Worm (Caenorhabditis elegans): Measurements from ENCODE around the gene lin-2.

Gene lin-2

DNA sequence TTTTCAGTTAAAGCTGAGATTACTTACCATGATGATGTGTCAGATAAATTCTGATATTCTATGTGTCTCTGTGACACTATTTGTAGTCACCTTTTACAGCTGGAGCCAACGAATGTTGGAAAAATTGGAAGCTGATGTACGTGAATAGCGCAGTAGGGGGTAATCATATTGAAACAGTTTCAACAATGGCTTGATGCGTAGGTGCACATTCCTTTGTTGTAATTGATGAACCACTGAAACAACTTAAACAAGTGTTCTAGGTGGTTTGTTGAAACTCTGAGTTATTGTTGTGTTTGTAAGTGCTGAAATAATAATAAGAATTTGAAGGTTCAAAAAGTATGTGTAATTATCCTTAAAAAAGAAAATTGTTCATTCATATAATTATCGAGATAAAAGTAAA, 57.3 kb downstream of the lin-2 start, which contains the start of gene nspc-12:
TSS of gene nspc-12 (minus strand) at position 101 of the 400 bp plus-strand sequence.
- no peak for TF ChIP-seq nhr-28 (tag; optimal IDR thresholded peaks at IDR 0.05)
- TF ChIP-seq nhr-2 (tag; optimal IDR thresholded peaks at IDR 0.05) = no peak
- TF ChIP-seq M03D4.4 (tag; optimal IDR thresholded peaks at IDR 0.05) = no peak
- no peak for TF ChIP-seq sptf-1 (tag; optimal IDR thresholded peaks at IDR 0.05)
- no peak for TF ChIP-seq drap-1 (GFP tag; optimal IDR thresholded peaks at IDR 0.05)
- no peak for TF ChIP-seq nhr-237 (tag; optimal IDR thresholded peaks at IDR 0.05)
- TF ChIP-seq ztf-11 (tag; optimal IDR thresholded peaks at IDR 0.05) = no peak
- no peak for TF ChIP-seq elt-1 (tag; optimal IDR thresholded peaks at IDR 0.05; ENCODE audit: borderline replicate concordance, insufficient read depth)
- no peak for TF ChIP-seq cnd-1 (tag; optimal IDR thresholded peaks at IDR 0.05)
- no peak for TF ChIP-seq zip-8 (tag; optimal IDR thresholded peaks at IDR 0.05)
- no peak for TF ChIP-seq mls-2 (tag; optimal IDR thresholded peaks at IDR 0.05)
- TF ChIP-seq ceh-83 (GFP tag; optimal IDR thresholded peaks at IDR 0.05) = no peak
- TF ChIP-seq hlh-1 (tag; optimal IDR thresholded peaks at IDR 0.05) = no peak
- TF ChIP-seq lsy-2 (tag; optimal IDR thresholded peaks at IDR 0.05) = no peak
- TF ChIP-seq unc-62 (GFP tag; optimal IDR thresholded peaks at IDR 0.05) = no peak
- no peak for TF ChIP-seq pha-4 (tag; optimal IDR thresholded peaks at IDR 0.05)
- no peak for TF ChIP-seq unc-39 (tag; optimal IDR thresholded peaks at IDR 0.05)
- TF ChIP-seq tbx-8 (GFP tag; optimal IDR thresholded peaks at IDR 0.05) = no peak
- no peak for TF ChIP-seq ces-1 (GFP tag; optimal IDR thresholded peaks at IDR 0.05)
- TF ChIP-seq bed-3 (GFP tag; optimal IDR thresholded peaks at IDR 0.05) = no peak

DNA sequence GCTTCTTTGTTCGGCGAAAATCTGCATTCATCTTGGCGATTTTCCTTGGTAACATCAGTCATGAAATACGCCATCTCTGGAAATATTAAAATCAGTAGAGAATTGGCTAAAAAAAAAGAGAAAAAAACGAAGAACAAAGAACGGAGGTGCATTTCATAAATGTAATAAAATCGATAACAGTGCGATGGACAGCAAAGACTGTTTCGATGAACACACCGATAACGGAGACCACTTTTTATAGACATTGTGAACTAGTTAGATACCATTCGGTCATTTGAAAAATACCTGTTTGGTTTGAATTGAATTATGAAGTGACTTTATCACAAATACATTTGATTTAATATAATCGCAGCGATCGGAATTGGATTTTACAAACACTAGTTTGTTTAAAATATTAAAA, 61.0 kb downstream of the lin-2 start, which contains the start of gene F42F12.4:
TSS of gene F42F12.4 (minus strand) at position 76 of the 400 bp plus-strand sequence.
- no peak for TF ChIP-seq mab-5 (tag; optimal IDR thresholded peaks at IDR 0.05)
- no peak for TF ChIP-seq bed-3 (GFP tag; optimal IDR thresholded peaks at IDR 0.05)
- TF ChIP-seq lin-13 (tag; optimal IDR thresholded peaks at IDR 0.05) = no peak
- no peak for TF ChIP-seq ceh-39 (tag; optimal IDR thresholded peaks at IDR 0.05)
- no peak for TF ChIP-seq ztf-11 (tag; optimal IDR thresholded peaks at IDR 0.05)
- TF ChIP-seq lin-32 (GFP tag; optimal IDR thresholded peaks at IDR 0.05) = no peak

ce11 chrX:12350207-12350606, 63.6 kb downstream of the lin-2 start, which contains the start of gene F42F12.3:
Gene F42F12.3, plus strand, starts transcription at chrX:12350578.
- TF ChIP-seq pha-4 (tag; optimal IDR thresholded peaks at IDR 0.05) (peak; percentile 3), ztf-11 (tag; optimal IDR thresholded peaks at IDR 0.05) (no peak)

Data from whole organism, mixed stage, embryonic.